Worm (Caenorhabditis elegans) whole organism, mixed stage, embryonic: Measurements from ENCODE around the gene col-74.

Experiments
- elt-3 ChIP-seq: fragments of 150-350 bp; optimal IDR thresholded peaks from 2 replicates; lab custom pipeline; 2014; ENCODE audit warnings: missing biosample characterization, missing genetic modification characterization
- mep-1 ChIP-seq: fragments of 150-350 bp; optimal IDR thresholded peaks from 2 replicates; lab custom pipeline; 2017; ENCODE audit warnings: missing biosample characterization, missing genetic modification reagents, missing genetic modification characterization, inconsistent platforms
- nhr-2 ChIP-seq: fragments of 150-350 bp; optimal IDR thresholded peaks from 2 replicates; lab custom pipeline; 2014; ENCODE audit warnings: missing biosample characterization, missing genetic modification characterization
- nhr-237 ChIP-seq: fragments of 150-350 bp; optimal IDR thresholded peaks from 2 replicates; lab custom pipeline; 2014; ENCODE audit warnings: missing biosample characterization, missing genetic modification characterization
- unc-39 ChIP-seq: fragments of 150-350 bp; optimal IDR thresholded peaks from 2 replicates; lab custom pipeline; 2014; ENCODE audit warnings: missing biosample characterization, missing genetic modification characterization
- unc-62 ChIP-seq: fragments of 150-350 bp; optimal IDR thresholded peaks from 2 replicates; lab custom pipeline; 2014; ENCODE audit warnings: missing biosample characterization, missing genetic modification reagents, missing genetic modification characterization

DNA sequence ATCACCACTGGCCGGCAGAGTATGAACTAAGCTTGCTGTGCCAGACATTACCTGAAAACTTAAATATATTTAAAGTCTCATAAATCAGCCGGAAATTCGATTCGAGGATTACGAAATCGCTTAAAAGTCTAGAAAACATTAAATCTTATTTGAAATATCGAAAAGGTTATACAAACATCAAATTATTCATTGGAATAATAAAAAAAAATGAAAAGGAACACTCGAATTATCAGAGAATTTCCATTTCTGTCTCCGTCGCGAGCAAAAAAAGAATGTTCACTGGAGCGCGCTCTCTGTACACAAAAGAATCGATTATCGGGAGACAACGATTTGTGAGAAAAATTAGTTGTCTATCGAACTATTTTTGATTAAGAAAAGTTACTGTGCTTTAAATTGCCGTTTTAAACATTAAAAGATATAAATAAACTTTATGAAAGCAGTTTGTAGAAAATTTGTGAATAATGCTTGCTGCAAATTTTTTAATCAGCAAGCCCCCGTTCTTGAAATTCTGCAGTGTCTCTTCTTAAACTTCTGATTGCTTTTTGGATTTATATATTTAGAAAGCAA, 6.1 kb downstream of the col-74 start, which contains the start of gene fzo-1:
- TF ChIP-seq nhr-2 (tag; lab: Kevin White, UChicago) (no peak), elt-3 (tag; lab: Kevin White, UChicago) (no peak), nhr-237 (tag; lab: Kevin White, UChicago) (peak; percentile 38), unc-62 (GFP tag; lab: Kevin White, UChicago) (no peak), mep-1 (no peak), unc-39 (no peak)
